Fruit fly (Drosophila melanogaster) S2 (cell line): Measurements from ENCODE around the gene Cyp6a16.

ENCODE experiments used
- CG8478 ChIP-seq: fragments of >200 bp; optimal IDR thresholded peaks from 2 replicates; lab custom pipeline; 2018
- CTCF ChIP-seq, 2 experiments: fragments of >200 bp; optimal IDR thresholded peaks; 2 replicates each; lab custom pipeline; 2018

DNA sequence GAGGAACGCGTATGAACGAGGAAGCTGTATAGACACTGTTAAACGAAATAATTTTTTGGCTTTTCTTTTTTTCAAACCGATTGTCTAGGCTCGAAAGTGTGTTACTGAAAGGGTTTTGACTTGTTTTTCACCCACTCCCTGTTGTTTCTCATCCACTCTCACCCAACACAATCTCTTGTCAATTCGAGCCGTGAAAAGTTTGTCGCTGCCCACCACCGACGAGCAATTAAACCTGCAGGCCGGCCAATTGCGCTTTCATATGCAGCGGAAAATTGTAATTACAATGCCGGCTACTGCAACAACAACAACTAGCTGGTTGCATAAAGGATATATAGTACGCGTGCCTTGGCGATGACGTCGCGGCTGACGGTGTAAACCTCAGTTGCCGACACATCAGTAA is 35.2 kb downstream of the Cyp6a16 start, which contains the start of gene CG7251:
- TF ChIP-seq CG8478 (lab: Kevin White, UChicago) (no peak), CTCF (optimal IDR thresholded peaks at IDR 0.05; lab: Kevin White, UChicago) (no peak)
